Worm (Caenorhabditis elegans): Measurements from ENCODE around the gene scl-3.

- TF ChIP-seq ama-1 (optimal IDR thresholded peaks at IDR 0.05) (no peak), hnd-1 (tag; optimal IDR thresholded peaks at IDR 0.05) (no peak), ceh-13 (GFP tag; optimal IDR thresholded peaks at IDR 0.05) (no peak), F13C5.2 (tag; optimal IDR thresholded peaks at IDR 0.05) (no peak), ceh-36 (tag; optimal IDR thresholded peaks at IDR 0.05) (no peak), tra-4 (tag; optimal IDR thresholded peaks at IDR 0.05) (no peak), ets-7 (tag; optimal IDR thresholded peaks at IDR 0.05) (no peak)
Observed at ce11 chrIV:13078342-13078741, 19.0 kb downstream of the scl-3 start.

All from whole organism, early embryonic.